Worm (Caenorhabditis elegans) whole organism, late embryonic: ENCODE measurements around the gene R193.1.

ENCODE experiments used
- hlh-30 ChIP-seq: sonication (generic microtip); optimal IDR thresholded peaks from 2 replicates; lab custom pipeline; 2017; ENCODE audit warnings: antibody characterized with exemption, missing genetic modification characterization, missing compliant biosample characterization; ENCODE audit not compliant: insufficient read depth
- nfya-1 ChIP-seq: sonication (generic microtip); optimal IDR thresholded peaks from 2 replicates; lab custom pipeline; 2017; ENCODE audit warnings: missing genetic modification characterization, mild to moderate bottlenecking, missing compliant biosample characterization, antibody characterized with exemption, moderate library complexity
- nhr-11 ChIP-seq: fragments of 150-350 bp; optimal IDR thresholded peaks from 2 replicates; lab custom pipeline; 2014; ENCODE audit warnings: missing biosample characterization, missing genetic modification characterization

DNA sequence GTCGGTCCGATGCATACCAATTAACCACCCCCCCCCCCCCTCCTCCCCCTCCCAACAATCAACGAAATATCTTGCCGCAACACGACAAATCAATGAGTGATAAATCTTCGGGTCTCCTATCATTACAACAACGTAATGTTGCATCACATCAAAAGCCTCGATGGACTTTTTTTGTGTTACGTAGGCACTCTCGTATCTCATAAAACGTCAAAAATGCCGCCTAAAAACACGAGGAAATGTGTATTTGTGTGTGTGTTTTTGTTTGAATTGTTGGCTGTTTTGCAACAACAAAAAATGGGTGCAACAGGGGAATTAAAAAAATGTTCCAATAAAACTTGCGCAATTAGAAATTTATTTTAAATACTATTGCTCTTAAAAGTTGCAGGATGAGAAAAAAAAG, 12.5 kb downstream of the R193.1 start:
- no peak for TF ChIP-seq hlh-30 (tag; lab: Kevin White, UChicago)
- no peak for TF ChIP-seq nhr-11
- no peak for TF ChIP-seq nfya-1 (tag; lab: Kevin White, UChicago)
